Worm (Caenorhabditis elegans) whole organism, L4 larva: Measurements from ENCODE around the gene F56D2.3.

ENCODE experiments used
- ceh-82 ChIP-seq: sonication (generic microtip); optimal IDR thresholded peaks from 2 replicates; lab custom pipeline; 2017; ENCODE audit warnings: missing biosample characterization, missing genetic modification characterization
- skn-1 ChIP-seq: fragments of 150-350 bp; optimal IDR thresholded peaks from 2 replicates; lab custom pipeline; 2014; ENCODE audit warnings: missing biosample characterization, missing genetic modification characterization

ce11 chrIII:5541777-5542176, 43.0 kb upstream of the F56D2.3 start:
- TF ChIP-seq ceh-82 (tag; lab: Kevin White, UChicago) (no peak), skn-1 (tag; lab: Kevin White, UChicago) (no peak)
